Fruit fly (Drosophila melanogaster) whole organism, embryonic: ENCODE data around the gene KdelR.

Source experiments
- Ada2b ChIP-seq: fragments of 200-800 bp; sonication (Bioruptor generic); IDR thresholded peaks from 2 replicates; pipeline ENCODE4 v1.3.6; 2022; ENCODE audit warnings: missing biosample characterization, missing genetic modification characterization
- Bdp1 ChIP-seq: fragments of 200-800 bp; sonication (Bioruptor generic); optimal IDR thresholded peaks from 3 replicates; lab custom pipeline; 2016; ENCODE audit warnings: missing biosample characterization, missing genetic modification characterization
- CG10274 ChIP-seq: fragments of 200-800 bp; sonication (Bioruptor generic); optimal IDR thresholded peaks from 3 replicates; lab custom pipeline; 2017; ENCODE audit warnings: missing biosample characterization, mild to moderate bottlenecking, missing genetic modification characterization
- CG10959 ChIP-seq: fragments of 200-800 bp; sonication (Bioruptor generic); IDR thresholded peaks from 2 replicates; pipeline ENCODE4 v1.3.6; 2022; ENCODE audit warnings: missing biosample characterization, missing genetic modification characterization
- CG10979 ChIP-seq: fragments of 200-800 bp; sonication (Bioruptor generic); optimal IDR thresholded peaks from 2 replicates; lab custom pipeline; 2018; ENCODE audit warnings: missing biosample characterization, mild to moderate bottlenecking, missing genetic modification characterization, moderate library complexity
- CG12659 ChIP-seq: fragments of 200-800 bp; sonication (Bioruptor generic); optimal IDR thresholded peaks from 3 replicates; lab custom pipeline; 2017; ENCODE audit warnings: mild to moderate bottlenecking, missing biosample characterization, missing genetic modification reagents, missing genetic modification characterization
- CG15601 ChIP-seq: fragments of 200-800 bp; sonication (Bioruptor generic); optimal IDR thresholded peaks from 3 replicates; lab custom pipeline; 2019; ENCODE audit warnings: missing biosample characterization, mild to moderate bottlenecking, missing genetic modification characterization, moderate library complexity
- CG16863 ChIP-seq: fragments of 200-800 bp; sonication (Bioruptor generic); optimal IDR thresholded peaks from 3 replicates; lab custom pipeline; 2016; ENCODE audit warnings: missing biosample characterization, missing genetic modification characterization
- CG17328 ChIP-seq: fragments of 200-800 bp; sonication (Bioruptor generic); IDR thresholded peaks from 2 replicates; pipeline ENCODE4 v1.3.6; 2022; ENCODE audit warnings: missing biosample characterization, missing genetic modification characterization
- CG17802 ChIP-seq: fragments of 200-800 bp; sonication (Bioruptor generic); optimal IDR thresholded peaks from 2 replicates; lab custom pipeline; 2018; ENCODE audit warnings: missing biosample characterization, mild to moderate bottlenecking, missing genetic modification characterization, moderate library complexity
- CG2120 ChIP-seq: fragments of 200-800 bp; sonication (Bioruptor generic); optimal IDR thresholded peaks from 3 replicates; lab custom pipeline; 2016; ENCODE audit warnings: missing biosample characterization, missing genetic modification characterization
- CG2875 ChIP-seq: fragments of 200-800 bp; sonication (Bioruptor generic); optimal IDR thresholded peaks from 2 replicates; lab custom pipeline; 2017; ENCODE audit warnings: missing biosample characterization, mild to moderate bottlenecking, missing genetic modification characterization, missing genetic modification reagents
- CG30431 ChIP-seq: fragments of 200-800 bp; sonication (Bioruptor generic); optimal IDR thresholded peaks from 2 replicates; lab custom pipeline; 2017; ENCODE audit warnings: missing biosample characterization, missing genetic modification characterization
- CG3407 ChIP-seq: fragments of 200-800 bp; sonication (Bioruptor generic); optimal IDR thresholded peaks from 2 replicates; lab custom pipeline; 2018; ENCODE audit warnings: missing biosample characterization, mild to moderate bottlenecking, missing genetic modification characterization
- CG3995 ChIP-seq: fragments of 200-800 bp; sonication (Bioruptor generic); optimal IDR thresholded peaks from 3 replicates; lab custom pipeline; 2016; ENCODE audit warnings: missing biosample characterization, missing genetic modification characterization
- CG6683 ChIP-seq: fragments of 200-800 bp; sonication (Bioruptor generic); optimal IDR thresholded peaks from 2 replicates; lab custom pipeline; 2017; ENCODE audit warnings: missing biosample characterization, mild to moderate bottlenecking, missing genetic modification characterization, missing genetic modification reagents
- CG7745 ChIP-seq: fragments of 200-800 bp; sonication (Bioruptor generic); optimal IDR thresholded peaks from 2 replicates; lab custom pipeline; 2018; ENCODE audit warnings: missing biosample characterization, mild to moderate bottlenecking, missing genetic modification characterization, moderate library complexity
- CG7928 ChIP-seq: fragments of 200-800 bp; sonication (Bioruptor generic); optimal IDR thresholded peaks from 2 replicates; lab custom pipeline; 2017; ENCODE audit warnings: missing biosample characterization, mild to moderate bottlenecking, missing genetic modification characterization
- CG8089 ChIP-seq: fragments of 200-800 bp; sonication (Bioruptor generic); optimal IDR thresholded peaks from 3 replicates; lab custom pipeline; 2016; ENCODE audit warnings: missing biosample characterization, missing genetic modification characterization
- CG8359 ChIP-seq: fragments of 200-800 bp; sonication (Bioruptor generic); optimal IDR thresholded peaks from 2 replicates; lab custom pipeline; 2017; ENCODE audit warnings: missing biosample characterization, mild to moderate bottlenecking, missing genetic modification characterization, borderline replicate concordance
- CG8765 ChIP-seq: fragments of 200-800 bp; sonication (Bioruptor generic); IDR thresholded peaks from 2 replicates; pipeline ENCODE4 v1.3.6; 2022; ENCODE audit warnings: missing biosample characterization, missing genetic modification characterization
- CG8944 ChIP-seq: fragments of 200-800 bp; sonication (Bioruptor generic); optimal IDR thresholded peaks from 3 replicates; lab custom pipeline; 2016; ENCODE audit warnings: missing biosample characterization, missing genetic modification characterization
- CG9437 ChIP-seq: fragments of 200-800 bp; sonication (Bioruptor generic); optimal IDR thresholded peaks from 2 replicates; lab custom pipeline; 2018; ENCODE audit warnings: missing biosample characterization, mild to moderate bottlenecking, missing genetic modification characterization
- CoRest ChIP-seq: fragments of 200-800 bp; sonication (Bioruptor generic); optimal IDR thresholded peaks from 3 replicates; lab custom pipeline; 2018; ENCODE audit warnings: missing biosample characterization, mild to moderate bottlenecking, missing genetic modification characterization, moderate library complexity
- Deaf1 ChIP-seq: fragments of 200-800 bp; optimal IDR thresholded peaks from 3 replicates; lab custom pipeline; 2019; ENCODE audit warnings: missing biosample characterization, mild to moderate bottlenecking, missing genetic modification characterization, moderate library complexity
- E2f2 ChIP-seq: fragments of 200-800 bp; sonication (Bioruptor generic); IDR thresholded peaks from 2 replicates; pipeline ENCODE4 v1.3.6; 2022; ENCODE audit warnings: missing biosample characterization, missing genetic modification characterization
- H2.0 ChIP-seq: fragments of 200-800 bp; sonication (Bioruptor generic); IDR thresholded peaks from 2 replicates; pipeline ENCODE4 v1.3.6; 2022; ENCODE audit warnings: missing biosample characterization, missing genetic modification characterization
- HLHmδ ChIP-seq: fragments of 200-800 bp; sonication (Bioruptor generic); optimal IDR thresholded peaks from 2 replicates; lab custom pipeline; 2018; ENCODE audit warnings: missing biosample characterization, mild to moderate bottlenecking, missing genetic modification characterization, moderate library complexity
- Hr3 ChIP-seq: fragments of 200-800 bp; sonication (Bioruptor generic); optimal IDR thresholded peaks from 3 replicates; lab custom pipeline; 2016; ENCODE audit warnings: missing biosample characterization, missing genetic modification characterization
- Hr51 ChIP-seq, 2 experiments: fragments of 200-800 bp; sonication (Bioruptor generic); optimal IDR thresholded peaks; 2 replicates in 1 of 2; 3 replicates in 1 of 2; lab custom pipeline; 2016 to 2018; ENCODE audit warnings: missing biosample characterization in 2 of 2, missing genetic modification characterization in 2 of 2, mild to moderate bottlenecking in 1 of 2, moderate library complexity in 1 of 2
- Max ChIP-seq: fragments of 200-800 bp; sonication (Bioruptor generic); optimal IDR thresholded peaks from 2 replicates; lab custom pipeline; 2016; ENCODE audit warnings: missing biosample characterization, mild to moderate bottlenecking, missing genetic modification characterization
- Sin3A ChIP-seq: fragments of >200 bp; optimal IDR thresholded peaks from 2 replicates; lab custom pipeline; 2018
- Ssrp ChIP-seq: fragments of 200-800 bp; sonication (Bioruptor generic); optimal IDR thresholded peaks from 2 replicates; lab custom pipeline; 2018; ENCODE audit warnings: missing biosample characterization, mild to moderate bottlenecking, missing genetic modification characterization, moderate library complexity
- Vsx1 ChIP-seq: fragments of 200-800 bp; sonication (Bioruptor generic); optimal IDR thresholded peaks from 2 replicates; lab custom pipeline; 2017; ENCODE audit warnings: missing biosample characterization, mild to moderate bottlenecking, missing genetic modification characterization, missing genetic modification reagents
- Xbp1 ChIP-seq: fragments of 200-800 bp; sonication (Bioruptor generic); optimal IDR thresholded peaks from 3 replicates; lab custom pipeline; 2016; ENCODE audit warnings: missing biosample characterization, mild to moderate bottlenecking, missing genetic modification characterization
- aop ChIP-seq: fragments of 200-800 bp; sonication (Bioruptor generic); IDR thresholded peaks from 2 replicates; pipeline ENCODE4 v1.3.6; 2022; ENCODE audit warnings: missing biosample characterization, missing genetic modification characterization
- caup ChIP-seq: fragments of 200-800 bp; sonication (Bioruptor generic); optimal IDR thresholded peaks from 3 replicates; lab custom pipeline; 2017; ENCODE audit warnings: missing biosample characterization, mild to moderate bottlenecking, missing genetic modification characterization, moderate library complexity; ENCODE audit not compliant: severe bottlenecking
- dati ChIP-seq: fragments of 200-800 bp; sonication (Bioruptor generic); IDR thresholded peaks from 2 replicates; pipeline ENCODE4 v1.3.6; 2022; ENCODE audit warnings: missing biosample characterization, missing genetic modification characterization
- ham ChIP-seq: fragments of 200-800 bp; sonication (Bioruptor generic); IDR thresholded peaks from 2 replicates; pipeline ENCODE4 v1.3.6; 2022; ENCODE audit warnings: missing biosample characterization, missing genetic modification characterization
- insv ChIP-seq, 2 experiments: fragments of 200-800 bp; sonication (Bioruptor generic); optimal IDR thresholded peaks; 3 replicates each; lab custom pipeline; 2016 to 2018; ENCODE audit warnings: missing biosample characterization in 2 of 2, missing genetic modification characterization in 2 of 2
- knrl ChIP-seq: fragments of 200-800 bp; sonication (Bioruptor generic); IDR thresholded peaks from 3 replicates; pipeline ENCODE4 v1.3.6; 2022; ENCODE audit warnings: missing biosample characterization, missing genetic modification characterization; ENCODE audit not compliant: partially characterized antibody
- lab ChIP-seq: fragments of 200-800 bp; sonication (Bioruptor generic); optimal IDR thresholded peaks from 3 replicates; lab custom pipeline; 2017; ENCODE audit warnings: missing biosample characterization, missing genetic modification characterization, mild to moderate bottlenecking, moderate library complexity, missing genetic modification reagents
- mld ChIP-seq: fragments of 200-800 bp; sonication (Bioruptor generic); IDR thresholded peaks from 3 replicates; pipeline ENCODE4 v1.3.6; 2022; ENCODE audit warnings: missing biosample characterization, missing genetic modification characterization; ENCODE audit not compliant: partially characterized antibody
- nerfin-1 ChIP-seq: fragments of 200-800 bp; sonication (Bioruptor generic); optimal IDR thresholded peaks from 3 replicates; lab custom pipeline; 2019; ENCODE audit warnings: missing biosample characterization, mild to moderate bottlenecking, missing genetic modification characterization, moderate library complexity
- oc ChIP-seq: fragments of 200-800 bp; sonication (Bioruptor generic); optimal IDR thresholded peaks from 2 replicates; lab custom pipeline; 2018; ENCODE audit warnings: missing biosample characterization, mild to moderate bottlenecking, missing genetic modification characterization, moderate library complexity
- otp ChIP-seq: fragments of 200-800 bp; sonication (Bioruptor generic); IDR thresholded peaks from 3 replicates; pipeline ENCODE4, ENCODE4 v1.3.6; 2022; ENCODE audit warnings: missing biosample characterization, missing genetic modification characterization
- scrt ChIP-seq: fragments of 200-800 bp; sonication (Bioruptor generic); optimal IDR thresholded peaks from 2 replicates; lab custom pipeline; 2018; ENCODE audit warnings: missing biosample characterization, mild to moderate bottlenecking, missing genetic modification characterization, moderate library complexity
- tgo ChIP-seq: fragments of 200-800 bp; sonication (Bioruptor generic); IDR thresholded peaks from 3 replicates; pipeline ENCODE4 v1.3.6; 2022; ENCODE audit warnings: missing biosample characterization, missing genetic modification characterization
- twi ChIP-seq: fragments of 200-800 bp; optimal IDR thresholded peaks from 2 replicates; lab custom pipeline; 2019; ENCODE audit warnings: missing biosample characterization, mild to moderate bottlenecking, missing genetic modification characterization, moderate library complexity

The KdelR gene

DNA sequence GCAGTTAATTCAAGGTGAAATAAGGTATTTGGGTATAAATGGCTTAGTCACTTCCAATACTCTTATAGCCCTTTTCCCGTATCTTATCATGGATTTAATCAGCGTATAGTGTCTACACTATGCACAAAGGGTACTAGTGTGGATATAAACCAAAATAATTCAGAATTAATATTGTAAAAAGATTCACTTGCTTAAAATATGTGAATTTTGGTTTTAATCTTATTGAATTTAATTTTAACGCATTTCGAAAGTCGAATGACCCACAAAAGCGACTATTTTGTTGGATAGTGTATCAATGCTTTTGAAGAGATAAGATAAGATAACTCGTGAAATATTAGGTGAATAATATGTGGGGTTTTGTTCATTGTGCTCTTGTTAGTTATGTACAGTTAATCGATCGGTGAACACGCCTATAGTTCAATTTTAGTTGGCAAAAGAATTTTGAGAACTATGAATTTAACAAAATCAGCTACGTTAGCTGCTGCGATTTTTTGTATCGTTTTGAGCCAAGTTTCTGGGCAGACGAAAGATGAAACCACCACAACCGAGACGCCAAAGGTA, 44.7 kb upstream of the KdelR start, which contains the start of gene CG5096 (continued):
- TF ChIP-seq scrt (GFP tag; lab: Kevin White, UChicago) (peak; percentile 90), ham (GFP tag; lab: Robert Waterston, UW) (peak; percentile 55; the same call in 1 of the 2 replicates), CG8359 (peak; percentile 49), HLHmδ (GFP tag; lab: Kevin White, UChicago) (no peak), CG2120 (GFP tag; lab: Kevin White, UChicago) (peak; percentile 96), lab (GFP tag; lab: Kevin White, UChicago) (peak; percentile 97), CG30431 (GFP tag; lab: Kevin White, UChicago) (peak; percentile 52), Hr3 (GFP tag; lab: Kevin White, UChicago) (peak; percentile 79), nerfin-1 (peak; percentile 82), CG3995 (GFP tag; lab: Kevin White, UChicago) (peak; percentile 49), otp (GFP tag; lab: Robert Waterston, UW) (peak; percentile 87), Deaf1 (tag; lab: Kevin White, UChicago) (peak; percentile 75), CG8765 (GFP tag; lab: Robert Waterston, UW) (no peak; the same call in 1 of the 2 replicates), H2.0 (GFP tag; lab: Robert Waterston, UW) (peak; percentile 79), CG10979 (tag; lab: Kevin White, UChicago) (peak; percentile 80), caup (GFP tag; lab: Kevin White, UChicago) (peak; percentile 93), CG9437 (GFP tag; lab: Kevin White, UChicago) (peak; percentile 73), Max (peak; percentile 70), CG7745 (tag; lab: Kevin White, UChicago) (no peak), tgo (GFP tag; lab: Robert Waterston, UW) (peak; percentile 90), CG7928 (peak; percentile 41), knrl (no peak), CG3407 (GFP tag; lab: Kevin White, UChicago) (peak; percentile 49), CG10959 (GFP tag; lab: Robert Waterston, UW) (peak; percentile 51; the same call in 1 of the 2 replicates), mld (no peak), CG2875 (peak; percentile 59), Xbp1 (peak; percentile 78), CG8089 (GFP tag; lab: Kevin White, UChicago) (peak; percentile 64), E2f2 (GFP tag; lab: Robert Waterston, UW) (peak; percentile 74), Bdp1 (GFP tag; lab: Kevin White, UChicago) (no peak), Vsx1 (GFP tag; lab: Kevin White, UChicago) (peak; percentile 67), oc (no peak), CG17328 (GFP tag; lab: Robert Waterston, UW) (peak; percentile 83), CG10274 (GFP tag; lab: Kevin White, UChicago) (peak; percentile 46), Sin3A (lab: Kevin White, UChicago) (no peak), CG15601 (tag; lab: Kevin White, UChicago) (peak; percentile 83), twi (peak; percentile 73), dati (peak; percentile 63; the same call in 1 of the 2 replicates), insv (GFP tag; optimal IDR thresholded peaks at IDR 0.05; lab: Kevin White, UChicago) (peak in 1 of 2 experiments; percentile 12), CG12659 (GFP tag; lab: Kevin White, UChicago) (peak; percentile 90), Hr51 (GFP tag; optimal IDR thresholded peaks at IDR 0.05; lab: Kevin White, UChicago) (peak; percentile 58 to 93), CG16863 (peak; percentile 71), CoRest (tag; lab: Kevin White, UChicago) (peak; percentile 93), aop (no peak), CG17802 (tag; lab: Kevin White, UChicago) (peak; percentile 45), Ssrp (tag; lab: Kevin White, UChicago) (peak; percentile 62), CG8944 (GFP tag; lab: Kevin White, UChicago) (peak; percentile 43), CG6683 (GFP tag; lab: Kevin White, UChicago) (peak; percentile 82), Ada2b (peak; percentile 89)
